Fruit fly (Drosophila melanogaster) whole organism, embryonic: Measurements from ENCODE around the gene CG10702.

Experiments
- Bdp1 ChIP-seq: fragments of 200-800 bp; sonication (Bioruptor generic); optimal IDR thresholded peaks from 3 replicates; lab custom pipeline; 2016; ENCODE audit warnings: missing biosample characterization, missing genetic modification characterization
- CG10959 ChIP-seq: fragments of 200-800 bp; sonication (Bioruptor generic); IDR thresholded peaks from 2 replicates; pipeline ENCODE4 v1.3.6; 2022; ENCODE audit warnings: missing biosample characterization, missing genetic modification characterization
- CG11456 ChIP-seq: fragments of 200-800 bp; sonication (Bioruptor generic); IDR thresholded peaks from 3 replicates; pipeline ENCODE4 v1.3.6; 2022; ENCODE audit warnings: missing biosample characterization, missing genetic modification characterization
- CG11723 ChIP-seq: fragments of 200-800 bp; sonication (Bioruptor generic); optimal IDR thresholded peaks from 2 replicates; lab custom pipeline; 2017; ENCODE audit warnings: missing biosample characterization, mild to moderate bottlenecking, missing genetic modification characterization
- CG12391 ChIP-seq: fragments of 200-800 bp; sonication (Bioruptor generic); optimal IDR thresholded peaks from 3 replicates; lab custom pipeline; 2018; ENCODE audit warnings: missing biosample characterization, mild to moderate bottlenecking, missing genetic modification characterization, moderate library complexity
- CG12769 ChIP-seq: fragments of 200-800 bp; sonication (Bioruptor generic); optimal IDR thresholded peaks from 2 replicates; lab custom pipeline; 2019; ENCODE audit warnings: missing biosample characterization, mild to moderate bottlenecking, missing genetic modification characterization, moderate library complexity
- CG13424 ChIP-seq: fragments of 200-800 bp; sonication (Bioruptor generic); optimal IDR thresholded peaks from 2 replicates; lab custom pipeline; 2019; ENCODE audit warnings: missing biosample characterization, mild to moderate bottlenecking, missing genetic modification characterization, moderate library complexity
- CG13775 ChIP-seq: fragments of 200-800 bp; sonication (Bioruptor generic); optimal IDR thresholded peaks from 3 replicates; lab custom pipeline; 2017; ENCODE audit warnings: missing biosample characterization, mild to moderate bottlenecking, missing genetic modification characterization
- CG14710 ChIP-seq: fragments of 200-800 bp; sonication (Bioruptor generic); optimal IDR thresholded peaks from 3 replicates; lab custom pipeline; 2019; ENCODE audit warnings: missing biosample characterization, mild to moderate bottlenecking, missing genetic modification characterization, moderate library complexity
- CG17361 ChIP-seq: fragments of 200-800 bp; sonication (Bioruptor generic); IDR thresholded peaks from 3 replicates; pipeline ENCODE4 v1.3.6; 2022; ENCODE audit warnings: missing biosample characterization, missing genetic modification characterization
- CG17802 ChIP-seq: fragments of 200-800 bp; sonication (Bioruptor generic); optimal IDR thresholded peaks from 2 replicates; lab custom pipeline; 2018; ENCODE audit warnings: missing biosample characterization, mild to moderate bottlenecking, missing genetic modification characterization, moderate library complexity
- CG18476 ChIP-seq: fragments of 200-800 bp; sonication (Bioruptor generic); optimal IDR thresholded peaks from 2 replicates; lab custom pipeline; 2016; ENCODE audit warnings: missing biosample characterization, mild to moderate bottlenecking, missing genetic modification characterization
- CG2199 ChIP-seq: fragments of 200-800 bp; sonication (Bioruptor generic); IDR thresholded peaks from 3 replicates; pipeline ENCODE4 v1.3.6; 2022; ENCODE audit warnings: missing biosample characterization, missing genetic modification characterization
- CG32532 ChIP-seq: fragments of 200-800 bp; sonication (Bioruptor generic); IDR thresholded peaks from 2 replicates; pipeline ENCODE4 v1.3.6; 2022; ENCODE audit warnings: missing biosample characterization, missing genetic modification characterization
- CG4360 ChIP-seq: fragments of 200-800 bp; sonication (Bioruptor generic); IDR thresholded peaks from 2 replicates; pipeline ENCODE4 v1.3.6; 2022; ENCODE audit warnings: missing biosample characterization, missing genetic modification characterization
- CG5180 ChIP-seq: fragments of 200-800 bp; sonication (Bioruptor generic); optimal IDR thresholded peaks from 3 replicates; lab custom pipeline; 2017; ENCODE audit warnings: missing biosample characterization, missing genetic modification characterization, mild to moderate bottlenecking, moderate library complexity, missing genetic modification reagents
- CG6813 ChIP-seq: fragments of 200-800 bp; sonication (Bioruptor generic); optimal IDR thresholded peaks from 2 replicates; lab custom pipeline; 2017; ENCODE audit warnings: missing biosample characterization, missing genetic modification characterization, mild to moderate bottlenecking, moderate library complexity, missing genetic modification reagents
- CG7928 ChIP-seq: fragments of 200-800 bp; sonication (Bioruptor generic); optimal IDR thresholded peaks from 2 replicates; lab custom pipeline; 2017; ENCODE audit warnings: missing biosample characterization, mild to moderate bottlenecking, missing genetic modification characterization
- CG7963 ChIP-seq: fragments of 200-800 bp; sonication (Bioruptor generic); IDR thresholded peaks from 3 replicates; pipeline ENCODE4 v1.3.6; 2022; ENCODE audit warnings: missing biosample characterization, missing genetic modification characterization; ENCODE audit not compliant: partially characterized antibody
- CG8359 ChIP-seq: fragments of 200-800 bp; sonication (Bioruptor generic); optimal IDR thresholded peaks from 2 replicates; lab custom pipeline; 2017; ENCODE audit warnings: missing biosample characterization, mild to moderate bottlenecking, missing genetic modification characterization, borderline replicate concordance
- CrebB ChIP-seq: fragments of 200-800 bp; sonication (Bioruptor generic); optimal IDR thresholded peaks from 3 replicates; lab custom pipeline; 2018; ENCODE audit warnings: missing biosample characterization, mild to moderate bottlenecking, missing genetic modification characterization
- D19B ChIP-seq: fragments of 200-800 bp; sonication (Bioruptor generic); optimal IDR thresholded peaks from 2 replicates; lab custom pipeline; 2017; ENCODE audit warnings: missing biosample characterization, mild to moderate bottlenecking, missing genetic modification characterization
- Dip2 ChIP-seq: fragments of 200-800 bp; sonication (Bioruptor generic); IDR thresholded peaks from 2 replicates; pipeline ENCODE4 v1.3.6; 2022; ENCODE audit warnings: missing biosample characterization, missing genetic modification characterization
- Dip3 ChIP-seq: fragments of 200-800 bp; sonication (Bioruptor generic); optimal IDR thresholded peaks from 3 replicates; lab custom pipeline; 2016; ENCODE audit warnings: missing biosample characterization, missing genetic modification characterization
- Doc3 ChIP-seq: fragments of 200-800 bp; sonication (Bioruptor generic); IDR thresholded peaks from 3 replicates; pipeline ENCODE4 v1.3.6; 2022; ENCODE audit warnings: missing biosample characterization, missing genetic modification characterization; ENCODE audit not compliant: partially characterized antibody
- Kr ChIP-seq: fragments of 200-800 bp; sonication (Bioruptor generic); optimal IDR thresholded peaks from 2 replicates; lab custom pipeline; 2017; ENCODE audit warnings: missing biosample characterization, mild to moderate bottlenecking, missing genetic modification characterization
- Mrtf ChIP-seq: fragments of 200-800 bp; sonication (Bioruptor generic); IDR thresholded peaks from 3 replicates; pipeline ENCODE4 v1.3.6; 2022; ENCODE audit warnings: missing biosample characterization, missing genetic modification characterization
- NC2β ChIP-seq: fragments of 200-800 bp; sonication (Bioruptor generic); optimal IDR thresholded peaks from 2 replicates; lab custom pipeline; 2016; ENCODE audit warnings: missing biosample characterization, missing genetic modification characterization
- NFAT ChIP-seq: fragments of 200-800 bp; sonication (Bioruptor generic); IDR thresholded peaks from 2 replicates; pipeline ENCODE4 v1.3.6; 2022; ENCODE audit warnings: missing biosample characterization, missing genetic modification characterization
- Nf-YC ChIP-seq: fragments of 200-800 bp; optimal IDR thresholded peaks from 3 replicates; lab custom pipeline; 2019; ENCODE audit warnings: missing biosample characterization, mild to moderate bottlenecking, missing genetic modification characterization, moderate library complexity
- Taf1 ChIP-seq: fragments of 200-800 bp; sonication (Bioruptor generic); IDR thresholded peaks from 2 replicates; pipeline ENCODE4 v1.3.6; 2022; ENCODE audit warnings: missing biosample characterization, missing genetic modification characterization
- chn ChIP-seq: fragments of 200-800 bp; sonication (Bioruptor generic); optimal IDR thresholded peaks from 2 replicates; lab custom pipeline; 2016; ENCODE audit warnings: missing biosample characterization, missing genetic modification characterization
- crol ChIP-seq: fragments of 200-800 bp; sonication (Bioruptor generic); IDR thresholded peaks from 2 replicates; pipeline ENCODE4 v1.3.6; 2022; ENCODE audit warnings: missing biosample characterization, missing genetic modification characterization
- gro ChIP-seq: fragments of 200-800 bp; sonication (Bioruptor generic); optimal IDR thresholded peaks from 2 replicates; lab custom pipeline; 2016; ENCODE audit warnings: missing biosample characterization, missing genetic modification characterization
- gsb ChIP-seq: fragments of 200-800 bp; sonication (Bioruptor generic); IDR thresholded peaks from 2 replicates; pipeline ENCODE4 v1.3.6; 2022; ENCODE audit warnings: missing biosample characterization, missing genetic modification characterization
- hbn ChIP-seq: fragments of 200-800 bp; sonication (Bioruptor generic); IDR thresholded peaks from 2 replicates; pipeline ENCODE4 v1.3.6; 2022; ENCODE audit warnings: missing biosample characterization, missing genetic modification characterization; ENCODE audit not compliant: partially characterized antibody
- jing ChIP-seq: fragments of 200-800 bp; sonication (Bioruptor generic); optimal IDR thresholded peaks from 2 replicates; lab custom pipeline; 2018; ENCODE audit warnings: missing biosample characterization, mild to moderate bottlenecking, missing genetic modification characterization
- jumu ChIP-seq: fragments of 200-800 bp; sonication (Bioruptor generic); optimal IDR thresholded peaks from 3 replicates; lab custom pipeline; 2016; ENCODE audit warnings: missing biosample characterization, missing genetic modification characterization
- kni ChIP-seq: fragments of 200-800 bp; sonication (Bioruptor generic); optimal IDR thresholded peaks from 3 replicates; lab custom pipeline; 2017; ENCODE audit warnings: mild to moderate bottlenecking, missing biosample characterization, missing genetic modification reagents, missing genetic modification characterization
- lilli ChIP-seq: fragments of 200-800 bp; sonication (Bioruptor generic); optimal IDR thresholded peaks from 3 replicates; lab custom pipeline; 2016; ENCODE audit warnings: missing biosample characterization, missing genetic modification characterization
- nmo ChIP-seq: fragments of 200-800 bp; sonication (Bioruptor generic); optimal IDR thresholded peaks from 2 replicates; lab custom pipeline; 2018; ENCODE audit warnings: missing biosample characterization, mild to moderate bottlenecking, missing genetic modification characterization, moderate library complexity
- onecut ChIP-seq: fragments of 200-800 bp; sonication (Bioruptor generic); IDR thresholded peaks from 2 replicates; pipeline ENCODE4 v1.3.6; 2022; ENCODE audit warnings: missing biosample characterization, missing genetic modification characterization
- p53 ChIP-seq: fragments of 200-800 bp; sonication (Bioruptor generic); optimal IDR thresholded peaks from 2 replicates; lab custom pipeline; 2016; ENCODE audit warnings: missing biosample characterization, missing genetic modification characterization
- slp2 ChIP-seq: fragments of 200-800 bp; sonication (Bioruptor generic); optimal IDR thresholded peaks from 2 replicates; lab custom pipeline; 2016; ENCODE audit warnings: missing biosample characterization, missing genetic modification characterization
- stc ChIP-seq: fragments of 200-800 bp; sonication (Bioruptor generic); IDR thresholded peaks from 2 replicates; pipeline ENCODE4 v1.3.6; 2022; ENCODE audit warnings: missing biosample characterization, missing genetic modification characterization
- sug ChIP-seq: fragments of 200-800 bp; optimal IDR thresholded peaks from 2 replicates; lab custom pipeline; 2019; ENCODE audit warnings: missing biosample characterization, mild to moderate bottlenecking, missing genetic modification characterization, moderate library complexity
- trem ChIP-seq: fragments of 200-800 bp; optimal IDR thresholded peaks from 3 replicates; lab custom pipeline; 2019; ENCODE audit warnings: missing biosample characterization, mild to moderate bottlenecking, missing genetic modification characterization, moderate library complexity
- zen ChIP-seq: fragments of 200-800 bp; sonication (Bioruptor generic); optimal IDR thresholded peaks from 3 replicates; lab custom pipeline; 2018; ENCODE audit warnings: missing biosample characterization, mild to moderate bottlenecking, missing genetic modification characterization, moderate library complexity

CG10702 gene

DNA sequence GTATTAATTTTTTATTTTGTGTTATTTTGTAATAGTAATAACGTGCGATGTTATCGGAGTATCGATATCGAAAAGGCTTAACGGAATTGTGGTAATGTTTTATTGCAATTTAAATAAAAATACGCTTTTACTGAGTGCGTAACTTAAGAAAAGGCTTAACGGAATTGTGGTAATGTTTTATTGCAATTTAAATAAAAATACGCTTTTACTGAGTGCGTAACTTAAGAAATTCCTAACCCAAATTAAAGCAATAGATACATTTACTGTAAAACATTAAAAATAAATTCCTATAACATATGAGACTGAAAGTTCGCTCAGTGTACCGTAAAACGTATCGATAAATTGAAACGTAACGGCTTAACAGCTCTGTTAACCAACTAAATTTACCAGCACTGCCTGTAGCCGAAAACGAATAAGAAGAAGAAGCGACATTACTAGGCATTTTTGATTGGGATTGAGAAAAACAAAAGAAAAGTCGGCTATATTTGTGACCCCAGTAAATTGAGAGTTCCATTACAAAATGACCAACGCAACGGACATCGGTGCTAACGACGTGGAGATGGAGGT lies 18.0 kb downstream of the CG10702 start, which contains the start of gene Rpn3 (continued):
- TF ChIP-seq CG11723 (GFP tag; lab: Kevin White, UChicago) (peak; percentile 48), CG18476 (GFP tag; lab: Kevin White, UChicago) (peak; percentile 75), Mrtf (GFP tag; lab: Robert Waterston, UW) (peak; percentile 20; the same call in 1 of the 3 replicates), sug (tag; lab: Kevin White, UChicago) (peak; percentile 66), Bdp1 (GFP tag; lab: Kevin White, UChicago) (peak; percentile 67), CG10959 (GFP tag; lab: Robert Waterston, UW) (peak; percentile 75), nmo (peak; percentile 87), hbn (GFP tag; lab: Robert Waterston, UW) (peak; percentile 64)

DNA sequence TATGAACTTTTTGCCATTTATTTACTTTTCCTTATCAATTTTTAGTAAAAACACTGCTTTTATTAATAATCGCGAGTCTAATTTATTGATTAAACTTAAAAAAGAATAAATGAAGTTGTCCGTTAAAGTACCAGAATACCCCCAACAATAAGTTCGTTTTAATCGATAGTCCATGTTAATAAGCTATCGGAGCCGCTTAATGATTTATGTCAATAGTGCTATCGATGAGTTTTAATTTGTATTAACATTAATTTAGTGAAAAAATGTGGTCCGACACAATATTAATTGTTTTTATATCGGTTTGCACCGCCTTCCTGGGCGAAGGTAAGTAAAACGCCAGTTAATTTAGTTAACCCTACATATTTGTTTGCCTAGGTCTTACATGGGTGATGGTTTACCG lies 20.7 kb downstream of the CG10702 start, which contains the start of gene CG10470:
TSS of gene CG10470 (plus strand) at position 165 of the 400 bp plus-strand sequence.
- peak; percentile 19 for TF ChIP-seq CG13424
- TF ChIP-seq stc (GFP tag; lab: Robert Waterston, UW) = no peak
- TF ChIP-seq CG12391 (tag; lab: Kevin White, UChicago) = peak; percentile 49
- TF ChIP-seq onecut = peak; percentile 20; the same call in 1 of the 2 replicates
- TF ChIP-seq CG7963 = peak; percentile 75
- TF ChIP-seq gro (GFP tag; lab: Kevin White, UChicago) = no peak
- TF ChIP-seq CG11456 = no peak
- no peak for TF ChIP-seq CG8359 (GFP tag; lab: Kevin White, UChicago)
- peak; percentile 74 for TF ChIP-seq Doc3 (GFP tag; lab: Robert Waterston, UW)
- peak; percentile 23 for TF ChIP-seq nmo
- no peak for TF ChIP-seq CG18476 (GFP tag; lab: Kevin White, UChicago)
- no peak for TF ChIP-seq jing (GFP tag; lab: Kevin White, UChicago)
- TF ChIP-seq gsb (GFP tag; lab: Robert Waterston, UW) = no peak
- no peak for TF ChIP-seq chn
- TF ChIP-seq CG12769 (tag; lab: Kevin White, UChicago) = no peak
- no peak for TF ChIP-seq CrebB (tag; lab: Kevin White, UChicago)
- no peak for TF ChIP-seq Kr (GFP tag; lab: Kevin White, UChicago)
- TF ChIP-seq p53 (GFP tag; lab: Kevin White, UChicago) = no peak
- TF ChIP-seq CG4360 (GFP tag; lab: Robert Waterston, UW) = no peak
- TF ChIP-seq CG2199 (GFP tag; lab: Robert Waterston, UW) = no peak
- peak; percentile 19 for TF ChIP-seq Nf-YC (tag; lab: Kevin White, UChicago)
- TF ChIP-seq jumu (GFP tag; lab: Kevin White, UChicago) = no peak
- peak; percentile 51 for TF ChIP-seq zen
- TF ChIP-seq CG17802 (tag; lab: Kevin White, UChicago) = no peak
- no peak for TF ChIP-seq Dip3 (GFP tag; lab: Kevin White, UChicago)
- peak; percentile 41; the same call in 2 of the 3 replicates for TF ChIP-seq CG17361 (GFP tag; lab: Robert Waterston, UW)
- no peak for TF ChIP-seq crol (GFP tag; lab: Robert Waterston, UW)
- TF ChIP-seq Taf1 (GFP tag; lab: Robert Waterston, UW) = no peak
- TF ChIP-seq kni (GFP tag; lab: Kevin White, UChicago) = no peak
- TF ChIP-seq CG14710 (tag; lab: Kevin White, UChicago) = peak; percentile 46
- no peak for TF ChIP-seq trem
- no peak for TF ChIP-seq D19B (GFP tag; lab: Kevin White, UChicago)
- TF ChIP-seq lilli (GFP tag; lab: Kevin White, UChicago) = peak; percentile 21
- peak; percentile 41; the same call in 1 of the 2 replicates for TF ChIP-seq CG32532 (GFP tag; lab: Robert Waterston, UW)
- no peak for TF ChIP-seq NFAT (GFP tag; lab: Robert Waterston, UW)
- no peak for TF ChIP-seq slp2 (GFP tag; lab: Kevin White, UChicago)
- TF ChIP-seq CG5180 (GFP tag; lab: Kevin White, UChicago) = no peak
- TF ChIP-seq NC2β (GFP tag; lab: Kevin White, UChicago) = no peak
- TF ChIP-seq Dip2 (GFP tag; lab: Robert Waterston, UW) = no peak
- TF ChIP-seq CG7928 (GFP tag; lab: Kevin White, UChicago) = no peak
- no peak for TF ChIP-seq CG13775 (GFP tag; lab: Kevin White, UChicago)
- TF ChIP-seq CG6813 (GFP tag; lab: Kevin White, UChicago) = no peak
